Worm (Caenorhabditis elegans) whole organism, early embryonic: ENCODE measurements around the gene lin-29.

ENCODE experiments used
- B0310.2 ChIP-seq: sonication (generic microtip); optimal IDR thresholded peaks from 2 replicates; lab custom pipeline; 2016; ENCODE audit warnings: mild to moderate bottlenecking, missing genetic modification characterization, missing compliant biosample characterization
- F13C5.2 ChIP-seq: sonication (generic microtip); optimal IDR thresholded peaks from 2 replicates; lab custom pipeline; 2017; ENCODE audit warnings: mild to moderate bottlenecking, missing genetic modification characterization, inconsistent platforms, missing compliant biosample characterization
- ama-1 ChIP-seq: fragments of 150-350 bp; optimal IDR thresholded peaks from 2 replicates; lab custom pipeline; 2014
- ceh-13 ChIP-seq: fragments of 200-800 bp; sonication (Bioruptor generic); optimal IDR thresholded peaks from 2 replicates; lab custom pipeline; 2018; ENCODE audit warnings: mild to moderate bottlenecking, missing genetic modification characterization, missing compliant biosample characterization
- ets-7 ChIP-seq: sonication (generic microtip); optimal IDR thresholded peaks from 2 replicates; lab custom pipeline; 2016; ENCODE audit warnings: missing genotype, missing genetic modification characterization, missing compliant biosample characterization
- hmbx-1 ChIP-seq: sonication (generic microtip); optimal IDR thresholded peaks from 2 replicates; lab custom pipeline; 2016; ENCODE audit warnings: mild to moderate bottlenecking, missing genetic modification characterization, missing compliant biosample characterization
- hmg-4 ChIP-seq: fragments of 200-800 bp; sonication (Bioruptor generic); optimal IDR thresholded peaks from 2 replicates; lab custom pipeline; 2018; ENCODE audit warnings: mild to moderate bottlenecking, missing genetic modification characterization, missing compliant biosample characterization
- sea-1 ChIP-seq: fragments of 200-800 bp; sonication (Bioruptor generic); conservative IDR thresholded peaks from 2 replicates; pipeline ENCODE4 v1.3.6; 2022; ENCODE audit warnings: missing genetic modification characterization, missing compliant biosample characterization
- tbx-37 ChIP-seq: fragments of 200-800 bp; sonication (Bioruptor generic); conservative IDR thresholded peaks from 2 replicates; pipeline ENCODE4 v1.3.6; 2022; ENCODE audit warnings: missing genetic modification reagents, missing genetic modification characterization, missing compliant biosample characterization
- tra-4 ChIP-seq: sonication (generic microtip); optimal IDR thresholded peaks from 2 replicates; lab custom pipeline; 2017; ENCODE audit warnings: missing genetic modification characterization, missing compliant biosample characterization

DNA sequence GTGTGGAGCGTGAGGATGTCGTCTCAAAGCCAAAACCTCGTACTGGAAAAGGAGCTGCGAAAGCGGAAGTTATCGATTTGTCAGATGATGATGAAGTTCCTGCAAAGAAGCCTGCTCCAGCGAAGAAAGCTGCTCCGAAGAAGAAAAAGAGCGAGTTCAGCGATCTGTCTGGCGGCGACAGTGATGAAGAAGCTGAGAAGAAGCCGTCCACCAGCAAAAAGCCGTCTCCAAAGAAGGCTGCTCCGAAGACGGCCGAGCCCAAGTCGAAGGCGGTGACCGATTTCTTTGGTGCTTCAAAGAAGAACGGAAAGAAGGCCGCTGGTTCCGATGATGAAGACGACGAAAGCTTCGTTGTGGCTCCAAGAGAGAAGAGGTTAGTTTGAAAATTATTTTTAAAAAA lies 55.4 kb downstream of the lin-29 start:
- TF ChIP-seq B0310.2 (no peak), ceh-13 (GFP tag; lab: Kevin White, UChicago) (no peak), tra-4 (no peak), ama-1 (lab: Kevin White, UChicago) (no peak), hmg-4 (GFP tag; lab: Kevin White, UChicago) (no peak), sea-1 (GFP tag; lab: Robert Waterston, UW) (0 out of 2 replicates have a peak, but pooled peaks have one; percentile 8), F13C5.2 (no peak), tbx-37 (GFP tag; lab: Robert Waterston, UW) (no peak), ets-7 (tag; lab: Kevin White, UChicago) (no peak), hmbx-1 (tag; lab: Kevin White, UChicago) (no peak)
